Worm (Caenorhabditis elegans) whole organism, L1 larva: ENCODE measurements around the gene dhs-31.

Source experiments
- aly-2 ChIP-seq: fragments of 150-350 bp; optimal IDR thresholded peaks from 2 replicates; lab custom pipeline; 2014; ENCODE audit warnings: missing biosample characterization, missing genetic modification characterization
- ama-1 ChIP-seq: fragments of 150-350 bp; optimal IDR thresholded peaks from 2 replicates; lab custom pipeline; 2014
- ceh-88 ChIP-seq: fragments of 200-800 bp; sonication (Bioruptor generic); IDR thresholded peaks from 2 replicates; pipeline ENCODE4 v1.3.6; 2022; ENCODE audit warnings: missing genetic modification characterization, missing compliant biosample characterization
- elt-3 ChIP-seq, 6 experiments: fragments of 150-350 bp in 1 of 6; sonication (generic microtip); optimal IDR thresholded peaks; 2 replicates each; lab custom pipeline; 2017 to 2018; ENCODE audit warnings: missing biosample characterization in 6 of 6, missing genetic modification characterization in 6 of 6, inconsistent platforms in 1 of 6
- fkh-10 ChIP-seq: sonication (generic microtip); optimal IDR thresholded peaks from 2 replicates; lab custom pipeline; 2017; ENCODE audit warnings: missing biosample characterization, missing genetic modification reagents, missing genetic modification characterization
- lin-14 ChIP-seq: fragments of 200-800 bp; sonication (Bioruptor generic); optimal IDR thresholded peaks from 2 replicates; lab custom pipeline; 2018; ENCODE audit warnings: mild to moderate bottlenecking, missing genetic modification characterization, moderate library complexity, missing compliant biosample characterization
- mdl-1 ChIP-seq, 2 experiments: fragments of 150-350 bp; optimal IDR thresholded peaks; 2 replicates each; lab custom pipeline; 2014 to 2017; ENCODE audit warnings: missing biosample characterization in 2 of 2, missing genetic modification characterization in 2 of 2, inconsistent platforms in 1 of 2
- nhr-28 ChIP-seq: fragments of 150-350 bp; optimal IDR thresholded peaks from 2 replicates; lab custom pipeline; 2014; ENCODE audit warnings: missing biosample characterization, missing genetic modification characterization
- nhr-90 ChIP-seq: sonication (generic microtip); optimal IDR thresholded peaks from 2 replicates; lab custom pipeline; 2016; ENCODE audit warnings: mild to moderate bottlenecking, missing genetic modification characterization, missing compliant biosample characterization; ENCODE audit not compliant: poor library complexity
- snpc-4 ChIP-seq: fragments of 150-350 bp; optimal IDR thresholded peaks from 2 replicates; lab custom pipeline; 2014; ENCODE audit warnings: missing biosample characterization, missing genetic modification characterization
- unc-62 ChIP-seq: fragments of 150-350 bp; optimal IDR thresholded peaks from 2 replicates; lab custom pipeline; 2014; ENCODE audit warnings: missing biosample characterization, missing genetic modification reagents, missing genetic modification characterization
- ztf-4 ChIP-seq: fragments of 150-350 bp; optimal IDR thresholded peaks from 2 replicates; lab custom pipeline; 2014; ENCODE audit warnings: missing biosample characterization, missing genetic modification characterization

ce11 chrIV:10046005-10046404 lies 5.3 kb upstream of the dhs-31 start:
- TF ChIP-seq ztf-4 (tag; lab: Kevin White, UChicago), result no peak
- TF ChIP-seq lin-14 (GFP tag; lab: Kevin White, UChicago), result peak; percentile 14
- TF ChIP-seq aly-2 (tag; lab: Kevin White, UChicago), result no peak
- no peak for TF ChIP-seq ama-1
- TF ChIP-seq nhr-28 (tag; lab: Kevin White, UChicago), result no peak
- no peak for TF ChIP-seq fkh-10
- TF ChIP-seq mdl-1 (tag; optimal IDR thresholded peaks at IDR 0.05; lab: Kevin White, UChicago), result no peak
- TF ChIP-seq elt-3 (tag; optimal IDR thresholded peaks at IDR 0.05; lab: Kevin White, UChicago), result no peak
- TF ChIP-seq unc-62, result no peak
- no peak for TF ChIP-seq ceh-88 (GFP tag; lab: Robert Waterston, UW)
- no peak for TF ChIP-seq nhr-90 (tag; lab: Kevin White, UChicago)
- no peak for TF ChIP-seq snpc-4
